Fruit fly (Drosophila melanogaster): ENCODE measurements around the gene Gos28.

DNA sequence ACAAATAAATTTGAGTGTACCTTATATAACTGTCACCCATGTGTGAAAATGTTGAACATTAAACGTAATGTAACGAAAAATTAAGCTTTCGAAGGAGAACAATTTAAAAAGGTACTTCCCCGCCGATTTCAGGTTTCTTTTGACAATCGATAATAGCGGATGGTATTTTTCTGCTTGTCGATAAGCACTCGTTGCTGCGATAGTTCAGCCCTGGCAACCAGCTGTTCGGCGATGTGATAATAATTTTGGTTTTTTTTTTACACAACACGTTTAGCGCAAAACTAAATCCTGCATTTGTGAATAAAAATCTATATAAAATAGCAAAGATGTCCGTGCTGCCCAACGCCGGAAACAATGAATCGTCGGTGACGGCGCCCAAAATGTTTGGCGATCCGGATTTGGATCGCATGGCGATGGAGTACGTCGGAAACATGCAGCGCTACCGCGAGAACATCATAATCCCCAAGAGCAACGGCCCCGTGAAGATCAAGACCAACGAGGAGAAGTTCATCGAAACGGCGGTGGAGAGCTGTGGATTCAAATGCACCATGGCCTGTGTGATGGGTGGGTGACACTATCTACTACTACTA lies 4.2 kb downstream of the Gos28 start, which contains the start of gene CG31229:
- TF ChIP-seq spab (GFP tag; optimal IDR thresholded peaks at IDR 0.05) (no peak), CG6276 (GFP tag; optimal IDR thresholded peaks at IDR 0.05) (no peak), CG3919 (GFP tag; optimal IDR thresholded peaks at IDR 0.05) (no peak), acj6 (GFP tag; optimal IDR thresholded peaks at IDR 0.05) (no peak), CG34406 (GFP tag; optimal IDR thresholded peaks at IDR 0.05) (no peak), eg (GFP tag; IDR thresholded peaks at IDR 0.05) (no peak), Hr39 (GFP tag; optimal IDR thresholded peaks at IDR 0.05) (no peak), CG32006 (GFP tag; optimal IDR thresholded peaks at IDR 0.05) (no peak), CG1621 (tag; optimal IDR thresholded peaks at IDR 0.05) (no peak), svp (GFP tag) (no peak), CG16779 (tag; optimal IDR thresholded peaks at IDR 0.05) (no peak), CG9139 (GFP tag; optimal IDR thresholded peaks at IDR 0.05) (no peak), lz (GFP tag; optimal IDR thresholded peaks at IDR 0.05) (no peak)

Measured in whole organism, prepupa.